Fruit fly (Drosophila melanogaster) whole organism: ENCODE data around the gene Mst57Da.
A peak's percentile ranks its signal among the peaks of the same experiment; 100 is the strongest.

Experiments
- CG8478 ChIP-seq: fragments of >200 bp; optimal IDR thresholded peaks from 2 replicates; lab custom pipeline; 2018; ENCODE audit warnings: inconsistent platforms
- Dll ChIP-seq: fragments of >200 bp; optimal IDR thresholded peaks from 2 replicates; lab custom pipeline; 2017
- EcR ChIP-seq, 2 experiments: fragments of >200 bp; optimal IDR thresholded peaks; 2 replicates each; lab custom pipeline; 2017; ENCODE audit warnings: missing biosample characterization in 2 of 2, missing genetic modification characterization in 2 of 2, missing genetic modification reagents in 2 of 2
- pan ChIP-seq: fragments of >200 bp; optimal IDR thresholded peaks from 2 replicates; lab custom pipeline; 2017
- psq ChIP-seq: fragments of >200 bp; optimal IDR thresholded peaks from 2 replicates; lab custom pipeline; 2017
- usp ChIP-seq: fragments of >200 bp; optimal IDR thresholded peaks from 2 replicates; lab custom pipeline; 2017; ENCODE audit warnings: missing biosample characterization, missing genetic modification characterization, mixed read lengths

Mst57Da gene

DNA sequence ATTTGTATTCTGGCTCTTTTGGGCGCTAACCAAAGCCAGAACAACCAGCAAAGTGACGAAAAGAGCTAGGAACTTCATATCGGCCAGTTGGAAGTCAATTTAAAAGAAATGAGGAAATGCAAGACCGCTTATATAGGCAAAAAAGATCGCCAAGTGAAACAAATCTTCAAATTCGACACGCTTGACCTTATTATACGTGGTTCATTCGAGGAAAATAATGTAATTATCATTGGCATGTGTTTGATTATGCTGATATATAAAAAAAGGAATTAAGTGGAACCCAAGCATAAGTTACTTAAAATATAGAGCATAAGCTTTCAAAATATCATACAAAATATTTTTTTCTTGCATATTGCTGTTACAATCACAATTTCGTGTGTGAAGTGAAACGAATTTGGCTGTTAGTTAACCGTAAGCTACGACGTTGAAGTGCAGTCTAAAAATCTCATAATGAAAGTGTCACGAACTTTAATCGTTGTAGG lies at the start of gene Mst57Da, which contains the start of gene alpha4GT2:
Mst57Da (minus strand) TSS at position 101 of the 482 bp plus-strand sequence.
alpha4GT2 (plus strand) TSS at position 432 of the 482 bp plus-strand sequence.
- TF ChIP-seq EcR (GFP tag; optimal IDR thresholded peaks at IDR 0.05; lab: Kevin White, UChicago) (no peak), psq (no peak), CG8478 (lab: Kevin White, UChicago) (no peak), pan (no peak), Dll (no peak), usp (GFP tag; lab: Kevin White, UChicago) (no peak)

DNA sequence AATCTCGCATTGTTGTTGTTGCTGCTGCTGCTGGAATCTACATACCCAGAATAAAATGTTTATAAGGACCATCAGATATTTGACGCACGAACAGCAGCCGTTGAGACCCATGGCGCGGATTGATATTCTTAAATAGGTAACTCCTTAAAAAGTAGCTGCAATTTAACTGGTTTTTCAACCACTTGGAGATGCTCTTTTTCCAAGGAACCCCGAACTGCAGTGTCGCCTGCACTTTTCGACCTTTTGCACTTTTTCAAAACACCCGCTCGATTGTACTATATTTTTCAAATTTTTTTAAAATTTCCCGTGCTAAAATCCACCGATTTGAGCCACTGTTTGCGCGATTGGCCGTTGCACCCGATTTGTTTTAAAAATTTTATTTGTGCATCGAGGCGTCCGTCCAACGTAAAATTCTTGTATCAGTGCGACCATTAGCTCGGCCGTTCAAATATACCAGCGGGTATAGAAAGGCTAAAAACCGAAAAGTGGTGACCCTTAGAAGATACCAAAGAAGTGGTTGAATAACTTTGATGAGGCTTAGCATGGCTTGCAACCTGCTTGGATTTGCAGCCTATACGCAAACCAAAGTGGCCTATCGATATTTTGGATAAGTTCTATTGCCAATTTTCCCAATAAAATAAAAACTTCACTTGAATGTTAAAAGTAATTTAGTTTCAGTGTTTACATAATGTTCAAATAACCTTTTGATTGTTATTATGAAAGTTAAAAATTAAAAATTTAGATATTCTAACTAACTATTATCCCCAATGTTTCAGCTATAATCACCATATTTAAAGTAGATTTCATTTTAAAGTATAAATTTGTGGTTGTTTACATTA lies 49.5 kb upstream of the Mst57Da start, which contains the start of gene Tsp96F:
Tsp96F (minus strand) TSS at position 457 of the 839 bp plus-strand sequence.
- no peak for TF ChIP-seq usp (GFP tag; lab: Kevin White, UChicago)
- TF ChIP-seq CG8478 (lab: Kevin White, UChicago) = no peak
- no peak for TF ChIP-seq EcR (GFP tag; optimal IDR thresholded peaks at IDR 0.05; lab: Kevin White, UChicago)

DNA sequence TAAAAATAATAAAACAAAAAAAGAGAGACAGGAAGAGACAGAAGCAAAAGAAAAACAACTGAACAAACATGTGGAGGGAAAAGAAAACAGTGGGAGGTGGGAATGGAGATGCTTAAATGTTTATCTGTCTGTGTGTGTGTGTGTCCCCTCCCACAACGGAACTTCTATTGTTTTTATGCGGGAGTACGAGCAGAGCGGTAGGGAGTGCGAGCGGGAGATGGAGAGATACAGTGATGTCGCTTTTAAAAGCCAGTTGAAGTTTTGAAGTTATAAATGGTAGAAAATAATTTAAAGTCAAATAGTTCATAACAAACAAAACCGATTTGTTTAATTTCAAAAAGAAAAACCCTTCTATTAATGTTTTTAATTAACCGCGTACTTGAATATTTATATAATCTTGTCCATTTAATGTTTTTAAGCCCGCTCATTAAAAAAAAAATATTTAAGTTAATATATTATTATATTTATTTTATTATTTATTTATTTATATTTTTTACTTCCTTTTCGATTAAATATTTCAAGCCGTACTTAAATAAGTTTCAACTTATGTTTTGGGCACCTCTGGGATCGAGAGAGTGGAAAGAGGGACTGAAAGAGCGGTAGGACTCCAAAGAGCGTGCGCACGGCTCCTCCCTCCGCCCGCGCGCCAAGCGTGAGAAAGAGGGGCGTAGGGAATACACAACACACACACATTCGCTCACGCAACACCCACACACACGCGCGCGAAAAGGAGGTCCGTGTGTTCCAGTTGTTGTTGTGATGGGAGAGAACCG lies 48.7 kb upstream of the Mst57Da start:
- TF ChIP-seq psq (no peak), CG8478 (lab: Kevin White, UChicago) (no peak), usp (GFP tag; lab: Kevin White, UChicago) (no peak), Dll (no peak), EcR (GFP tag; optimal IDR thresholded peaks at IDR 0.05; lab: Kevin White, UChicago) (no peak), pan (no peak)

DNA sequence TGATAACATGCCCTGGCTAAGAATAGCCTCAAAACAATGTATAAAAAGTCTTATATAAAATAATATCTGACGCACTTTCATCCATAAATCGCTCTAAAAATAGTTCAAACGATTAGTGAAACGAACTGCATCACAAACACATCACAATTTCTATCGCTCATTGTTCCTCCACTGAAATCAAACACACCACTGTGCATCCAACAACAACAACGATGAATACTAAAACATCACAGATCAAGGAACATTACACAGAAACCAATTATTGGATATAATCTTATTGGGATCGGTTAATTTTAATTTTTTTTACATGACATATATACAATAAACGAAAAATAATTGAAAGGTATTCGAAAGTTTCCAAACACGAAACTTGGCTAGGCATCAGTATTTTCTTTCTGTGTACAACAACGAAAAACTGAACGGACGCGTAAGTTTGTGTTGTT lies 47.6 kb upstream of the Mst57Da start:
- TF ChIP-seq pan (no peak), usp (GFP tag; lab: Kevin White, UChicago) (no peak), CG8478 (lab: Kevin White, UChicago) (no peak), Dll (no peak), psq (no peak), EcR (GFP tag; optimal IDR thresholded peaks at IDR 0.05; lab: Kevin White, UChicago) (no peak)

DNA sequence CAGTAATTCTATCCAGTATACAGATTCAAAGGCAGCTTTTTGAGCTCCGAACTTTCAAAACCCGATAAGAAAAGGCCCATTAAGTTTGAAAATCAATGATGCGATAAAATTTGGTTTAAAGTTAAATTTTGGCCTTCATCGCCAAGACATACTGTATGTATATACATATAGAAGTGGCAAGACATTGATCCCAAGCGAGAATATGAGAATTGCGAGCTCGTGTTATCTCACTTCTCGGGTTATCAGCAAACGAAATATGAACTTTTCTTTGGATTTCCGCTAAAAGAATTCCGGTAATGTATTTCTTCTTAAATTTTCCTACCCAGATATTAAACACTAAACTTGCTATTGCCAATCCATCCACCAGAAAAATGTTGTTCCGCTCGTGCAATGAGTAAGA lies 45.4 kb upstream of the Mst57Da start:
- TF ChIP-seq EcR (GFP tag; optimal IDR thresholded peaks at IDR 0.05; lab: Kevin White, UChicago) = peak in 1 of 2 experiments; percentile 2
- TF ChIP-seq usp (GFP tag; lab: Kevin White, UChicago) = no peak
- no peak for TF ChIP-seq psq
- no peak for TF ChIP-seq Dll
- no peak for TF ChIP-seq pan

DNA sequence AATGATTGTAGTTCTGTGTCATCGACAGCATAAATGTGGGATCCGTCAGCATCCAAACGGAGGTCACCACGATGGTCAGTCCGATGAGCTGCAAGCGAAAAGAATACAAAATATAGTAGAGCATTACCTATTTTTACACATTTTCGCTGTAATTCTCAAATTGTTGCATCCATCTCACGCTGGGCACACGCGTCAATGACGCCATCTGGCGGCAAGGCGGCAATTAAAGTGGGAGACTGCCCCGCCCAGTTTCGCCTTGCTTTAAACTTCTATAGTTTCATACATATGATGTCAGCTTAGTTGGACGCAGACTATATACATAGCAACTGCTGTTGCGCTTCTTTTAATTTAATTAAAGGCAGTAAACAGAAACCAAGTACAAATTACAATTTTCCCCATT lies 44.9 kb upstream of the Mst57Da start:
- no peak for TF ChIP-seq pan
- TF ChIP-seq CG8478 (lab: Kevin White, UChicago) = no peak

DNA sequence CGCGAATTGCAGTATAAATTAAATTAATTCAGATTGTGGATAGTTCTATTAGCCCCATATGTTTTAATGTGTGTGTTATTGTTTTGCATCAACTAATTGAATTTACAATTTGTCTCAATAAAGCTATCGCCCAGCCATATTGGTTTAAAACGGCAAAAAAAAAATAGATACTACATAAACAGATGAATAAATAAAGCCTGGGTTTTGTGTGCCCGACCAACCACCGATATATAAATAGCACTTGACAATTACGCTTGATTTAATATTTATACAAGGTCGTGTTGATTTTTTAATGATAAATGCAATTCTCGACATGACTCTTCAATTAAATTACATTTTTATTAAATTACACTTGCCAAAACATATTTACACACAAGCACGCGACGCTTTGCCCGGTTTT lies 38.7 kb upstream of the Mst57Da start:
- TF ChIP-seq Dll (no peak), EcR (GFP tag; optimal IDR thresholded peaks at IDR 0.05; lab: Kevin White, UChicago) (no peak), psq (no peak), usp (GFP tag; lab: Kevin White, UChicago) (no peak), pan (no peak), CG8478 (lab: Kevin White, UChicago) (no peak)

DNA sequence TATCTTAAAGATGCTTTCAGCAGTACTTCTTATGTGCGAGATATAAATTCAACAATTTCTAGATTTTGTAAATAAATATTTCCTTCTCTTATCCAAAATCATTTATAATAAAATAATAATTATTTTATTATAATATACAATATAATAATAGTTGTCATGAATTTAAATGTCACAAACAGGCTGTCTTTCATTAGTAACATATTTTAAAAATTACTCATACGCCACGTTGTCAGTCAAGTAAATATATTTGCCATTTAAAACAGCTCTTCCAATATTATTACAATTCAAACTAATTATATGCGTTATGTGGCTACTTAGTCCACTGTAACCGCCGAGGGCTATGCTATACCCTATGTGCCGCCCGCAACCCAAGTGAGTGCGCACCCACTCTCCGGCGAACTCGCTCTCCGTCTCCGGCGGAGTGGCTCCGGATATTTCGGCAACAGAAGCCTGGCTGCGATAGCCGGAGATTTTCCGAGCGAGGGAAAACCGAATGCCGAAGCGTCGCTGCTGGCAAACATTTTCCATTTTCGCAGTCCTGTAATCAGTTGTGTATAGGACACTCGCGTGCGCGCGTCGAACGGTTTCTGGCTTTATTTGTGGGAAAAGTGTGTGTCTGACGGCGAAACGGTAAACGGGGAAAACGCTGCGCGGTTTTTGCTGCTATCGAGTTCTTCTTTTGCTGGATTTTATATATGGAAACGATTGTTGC lies 24.1 kb upstream of the Mst57Da start, which contains the start of gene CG5890:
CG5890 (plus strand) TSS at position 561 of the 712 bp plus-strand sequence.
- TF ChIP-seq EcR (GFP tag; optimal IDR thresholded peaks at IDR 0.05; lab: Kevin White, UChicago) = no peak
- TF ChIP-seq Dll = no peak
- TF ChIP-seq CG8478 (lab: Kevin White, UChicago) = no peak
- no peak for TF ChIP-seq usp (GFP tag; lab: Kevin White, UChicago)
- TF ChIP-seq pan = no peak
- no peak for TF ChIP-seq psq

DNA sequence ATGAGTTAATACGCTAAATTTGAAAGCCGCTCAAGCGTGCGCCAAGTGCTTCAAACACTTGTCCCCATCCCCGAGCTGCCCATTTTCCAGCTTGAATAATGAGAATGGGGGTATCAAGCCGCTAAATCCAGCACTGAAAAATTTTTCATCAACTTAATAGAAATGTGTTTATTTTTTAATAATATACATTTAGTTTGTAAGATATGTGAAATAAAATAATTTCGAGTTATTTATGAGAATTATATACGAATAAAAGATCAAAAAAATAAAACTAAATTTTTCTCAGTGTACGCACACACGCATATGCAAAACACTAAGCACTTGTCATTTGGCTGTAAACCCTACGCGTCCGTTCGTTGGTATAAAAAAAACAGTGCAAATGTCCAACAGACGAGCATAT lies 23.1 kb upstream of the Mst57Da start:
- TF ChIP-seq usp (GFP tag; lab: Kevin White, UChicago) (no peak), CG8478 (lab: Kevin White, UChicago) (no peak), EcR (GFP tag; optimal IDR thresholded peaks at IDR 0.05; lab: Kevin White, UChicago) (no peak), pan (no peak), Dll (no peak), psq (no peak)

DNA sequence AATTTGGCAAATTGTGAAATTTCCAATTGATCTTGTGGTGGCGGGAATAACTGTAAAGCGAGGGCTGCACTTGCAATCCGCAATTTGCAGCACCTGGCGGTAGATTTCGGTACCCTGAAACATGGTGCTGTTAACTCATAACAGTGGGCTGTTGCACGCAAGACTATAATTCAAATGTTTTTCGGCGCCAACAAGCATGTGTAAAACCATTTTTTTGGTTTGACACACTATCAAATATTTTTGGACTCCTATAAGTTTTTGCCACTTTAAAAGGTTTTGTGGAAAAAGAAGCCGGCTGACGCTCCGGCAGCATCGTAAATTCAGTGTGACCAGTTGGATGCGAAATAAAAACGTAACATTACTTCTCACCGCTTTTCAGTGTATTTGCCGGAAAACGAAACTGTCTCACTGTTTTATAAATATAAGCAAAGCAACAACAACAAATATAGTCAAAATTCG lies 19.6 kb upstream of the Mst57Da start, which contains the start of the genes CG14545 and CG5886:
CG14545 (minus strand) TSS at position 68 of the 459 bp plus-strand sequence.
CG5886 (plus strand) TSS at position 409 of the 459 bp plus-strand sequence.
- TF ChIP-seq usp (GFP tag; lab: Kevin White, UChicago) (no peak), pan (no peak), psq (no peak), Dll (no peak), CG8478 (lab: Kevin White, UChicago) (no peak), EcR (GFP tag; optimal IDR thresholded peaks at IDR 0.05; lab: Kevin White, UChicago) (no peak)

DNA sequence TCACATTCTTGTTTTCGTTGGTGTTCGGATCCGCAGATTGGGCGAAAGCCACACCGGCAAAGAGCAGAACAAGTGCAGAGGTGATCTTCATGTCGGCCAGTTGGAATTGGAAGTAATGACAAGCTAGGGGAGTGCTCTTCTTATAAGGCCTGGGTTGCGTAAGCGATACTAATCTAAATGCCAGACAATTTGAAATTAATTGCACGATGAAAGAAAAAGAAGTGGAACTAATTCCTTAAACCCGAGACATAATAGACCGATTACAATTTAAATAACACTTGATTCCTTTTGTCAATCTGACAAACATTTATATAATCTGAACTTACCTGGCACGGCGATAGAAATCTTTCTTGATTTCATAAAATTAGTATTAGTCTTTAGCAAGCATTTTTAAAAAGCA lies 885 bp downstream of the Mst57Da start, which contains the start of gene Mst57Db:
Mst57Db (minus strand) TSS at position 101 of the 400 bp plus-strand sequence.
- TF ChIP-seq CG8478 (lab: Kevin White, UChicago) = no peak
- TF ChIP-seq EcR (GFP tag; optimal IDR thresholded peaks at IDR 0.05; lab: Kevin White, UChicago) = no peak
- TF ChIP-seq pan = no peak
- no peak for TF ChIP-seq psq
- no peak for TF ChIP-seq usp (GFP tag; lab: Kevin White, UChicago)
- no peak for TF ChIP-seq Dll
